Fruit fly (Drosophila melanogaster) whole organism: ENCODE measurements around the gene CG42554.
"Not testable (repeated sequence)": the region's sequence is repeated elsewhere in the genome, so short reads cannot be mapped to it uniquely, and the experiment has no call there.

Source experiments
- CG8478 ChIP-seq: fragments of >200 bp; optimal IDR thresholded peaks from 2 replicates; lab custom pipeline; 2018; ENCODE audit warnings: inconsistent platforms
- Dll ChIP-seq: fragments of >200 bp; optimal IDR thresholded peaks from 2 replicates; lab custom pipeline; 2017
- EcR ChIP-seq, 2 experiments: fragments of >200 bp; optimal IDR thresholded peaks; 2 replicates each; lab custom pipeline; 2017; ENCODE audit warnings: missing biosample characterization in 2 of 2, missing genetic modification characterization in 2 of 2, missing genetic modification reagents in 2 of 2
- pan ChIP-seq: fragments of >200 bp; optimal IDR thresholded peaks from 2 replicates; lab custom pipeline; 2017
- psq ChIP-seq: fragments of >200 bp; optimal IDR thresholded peaks from 2 replicates; lab custom pipeline; 2017
- usp ChIP-seq: fragments of >200 bp; optimal IDR thresholded peaks from 2 replicates; lab custom pipeline; 2017; ENCODE audit warnings: missing biosample characterization, missing genetic modification characterization, mixed read lengths

The CG42554 gene

dm6 chr3L:832897-833857 is 2.3 kb upstream of the CG42554 start, which contains the start of gene Sf3b3:
Gene Sf3b3 (minus strand): TSS chr3L:833385.
- TF ChIP-seq usp (GFP tag; lab: Kevin White, UChicago) (no peak), CG8478 (lab: Kevin White, UChicago) (no peak), EcR (GFP tag; optimal IDR thresholded peaks at IDR 0.05; lab: Kevin White, UChicago) (no peak), psq (lab: Kevin White, UChicago) (no peak), pan (lab: Kevin White, UChicago) (no peak), Dll (no peak)

dm6 chr3L:833878-834277 is 1.6 kb upstream of the CG42554 start, which contains the start of gene CG42553:
Gene CG42553 (plus strand): TSS chr3L:834093.
- no peak for TF ChIP-seq psq (lab: Kevin White, UChicago)
- no peak for TF ChIP-seq EcR (GFP tag; optimal IDR thresholded peaks at IDR 0.05; lab: Kevin White, UChicago)
- no peak for TF ChIP-seq CG8478 (lab: Kevin White, UChicago)
- TF ChIP-seq pan (lab: Kevin White, UChicago) = no peak
- TF ChIP-seq Dll = no peak
- TF ChIP-seq usp (GFP tag; lab: Kevin White, UChicago) = no peak

dm6 chr3L:837552-838187 is 2.2 kb downstream of the CG42554 start, which contains the start of the genes CG13901 and CG13887:
Gene CG13901 (minus strand): TSS chr3L:837821.
Gene CG13887 (plus strand): TSS chr3L:837861.
- no peak for TF ChIP-seq usp (GFP tag; lab: Kevin White, UChicago)
- TF ChIP-seq CG8478 (lab: Kevin White, UChicago) = no peak
- no peak for TF ChIP-seq psq (lab: Kevin White, UChicago)
- no peak for TF ChIP-seq EcR (GFP tag; optimal IDR thresholded peaks at IDR 0.05; lab: Kevin White, UChicago)
- TF ChIP-seq Dll = no peak
- no peak for TF ChIP-seq pan (lab: Kevin White, UChicago)

- no peak for TF ChIP-seq pan (lab: Kevin White, UChicago)
- no peak for TF ChIP-seq CG8478 (lab: Kevin White, UChicago)
- TF ChIP-seq Dll = no peak
- TF ChIP-seq psq (lab: Kevin White, UChicago) = no peak
- TF ChIP-seq usp (GFP tag; lab: Kevin White, UChicago) = no peak
- no peak for TF ChIP-seq EcR (GFP tag; optimal IDR thresholded peaks at IDR 0.05; lab: Kevin White, UChicago)
These were observed 5.8 kb downstream of the CG42554 start, which contains the start of the genes JMJD5 and Gr61a for dm6 chr3L:841260-841659. Gene JMJD5 (minus strand): TSS chr3L:841360. Gene Gr61a (plus strand): TSS chr3L:841451.

dm6 chr3L:843626-844025 is 8.1 kb downstream of the CG42554 start, which contains the start of gene Cep290:
Gene Cep290 (plus strand): TSS chr3L:843926.
- TF ChIP-seq psq (lab: Kevin White, UChicago) (no peak), usp (GFP tag; lab: Kevin White, UChicago) (no peak), pan (lab: Kevin White, UChicago) (no peak), CG8478 (lab: Kevin White, UChicago) (no peak), EcR (GFP tag; optimal IDR thresholded peaks at IDR 0.05; lab: Kevin White, UChicago) (no peak)

dm6 chr3L:851061-851460 is 15.6 kb downstream of the CG42554 start, which contains the start of gene Dci:
Gene Dci (plus strand): TSS chr3L:851346.
- TF ChIP-seq CG8478 (lab: Kevin White, UChicago) = no peak
- no peak for TF ChIP-seq EcR (GFP tag; optimal IDR thresholded peaks at IDR 0.05; lab: Kevin White, UChicago)
- TF ChIP-seq Dll = no peak
- no peak for TF ChIP-seq usp (GFP tag; lab: Kevin White, UChicago)
- TF ChIP-seq psq (lab: Kevin White, UChicago) = no peak
- TF ChIP-seq pan (lab: Kevin White, UChicago) = no peak

dm6 chr3L:852267-852666 is 16.8 kb downstream of the CG42554 start:
- TF ChIP-seq psq (lab: Kevin White, UChicago) (no peak), pan (lab: Kevin White, UChicago) (no peak), Dll (no peak), usp (GFP tag; lab: Kevin White, UChicago) (no peak), EcR (GFP tag; optimal IDR thresholded peaks at IDR 0.05; lab: Kevin White, UChicago) (no peak), CG8478 (lab: Kevin White, UChicago) (no peak)

- TF ChIP-seq psq (lab: Kevin White, UChicago) (no peak), pan (lab: Kevin White, UChicago) (no peak), Dll (no peak), EcR (GFP tag; optimal IDR thresholded peaks at IDR 0.05; lab: Kevin White, UChicago) (no peak), usp (GFP tag; lab: Kevin White, UChicago) (no peak), CG8478 (lab: Kevin White, UChicago) (no peak)
These were observed 21.9 kb downstream of the CG42554 start, which contains the start of gene dpr20 for dm6 chr3L:857063-858015. Gene dpr20 (minus strand): TSS chr3L:857248.

dm6 chr3L:865096-865495 is 29.6 kb downstream of the CG42554 start, which contains the start of gene CG12502:
Gene CG12502 (plus strand): TSS chr3L:865396.
- not testable (repeated sequence) for TF ChIP-seq CG8478 (lab: Kevin White, UChicago); pan (lab: Kevin White, UChicago); Dll

- TF ChIP-seq CG8478 (lab: Kevin White, UChicago) (no peak), usp (GFP tag; lab: Kevin White, UChicago) (no peak), EcR (GFP tag; optimal IDR thresholded peaks at IDR 0.05; lab: Kevin White, UChicago) (no peak), psq (lab: Kevin White, UChicago) (no peak), Dll (no peak), pan (lab: Kevin White, UChicago) (no peak)
These were observed 33.3 kb downstream of the CG42554 start for dm6 chr3L:868800-869199.
